Fruit fly (Drosophila melanogaster) whole organism, prepupa: ENCODE data around the gene mei-P26.
A peak's percentile ranks its signal among the peaks of the same experiment; 100 is the strongest.

ENCODE experiments used
- Blimp-1 ChIP-seq: fragments of 200-800 bp; sonication (Bioruptor generic); optimal IDR thresholded peaks from 3 replicates; lab custom pipeline; 2017; ENCODE audit warnings: missing biosample characterization, missing genetic modification characterization, mild to moderate bottlenecking, moderate library complexity, missing genetic modification reagents
- CG10631 ChIP-seq: fragments of 200-800 bp; sonication (Bioruptor generic); optimal IDR thresholded peaks from 2 replicates; lab custom pipeline; 2016; ENCODE audit warnings: missing biosample characterization, missing genetic modification characterization
- CG10669 ChIP-seq: fragments of 200-800 bp; sonication (Bioruptor generic); optimal IDR thresholded peaks from 3 replicates; lab custom pipeline; 2018; ENCODE audit warnings: missing biosample characterization, mild to moderate bottlenecking, missing genetic modification characterization, moderate library complexity
- CG11294 ChIP-seq: fragments of 200-800 bp; sonication (Bioruptor generic); IDR thresholded peaks from 2 replicates; pipeline ENCODE4 v1.3.6; 2022; ENCODE audit warnings: missing biosample characterization, missing genetic modification characterization
- CG11762 ChIP-seq: fragments of 200-800 bp; sonication (Bioruptor generic); optimal IDR thresholded peaks from 3 replicates; lab custom pipeline; 2016; ENCODE audit warnings: missing biosample characterization, missing genetic modification characterization; ENCODE audit not compliant: insufficient read depth
- CG11902 ChIP-seq: fragments of 200-800 bp; sonication (Bioruptor generic); optimal IDR thresholded peaks from 3 replicates; lab custom pipeline; 2016; ENCODE audit warnings: missing biosample characterization, missing genetic modification characterization
- CG15336 ChIP-seq: fragments of 200-800 bp; sonication (Bioruptor generic); IDR thresholded peaks from 2 replicates; pipeline ENCODE4 v1.3.6; 2022; ENCODE audit warnings: missing biosample characterization, missing genetic modification characterization
- CG1621 ChIP-seq: fragments of 200-800 bp; sonication (Bioruptor generic); optimal IDR thresholded peaks from 3 replicates; lab custom pipeline; 2018; ENCODE audit warnings: missing biosample characterization, mild to moderate bottlenecking, missing genetic modification characterization
- CG16779 ChIP-seq: fragments of 200-800 bp; sonication (Bioruptor generic); optimal IDR thresholded peaks from 3 replicates; lab custom pipeline; 2017; ENCODE audit warnings: missing biosample characterization, mild to moderate bottlenecking, missing genetic modification characterization
- CG3032 ChIP-seq: fragments of 200-800 bp; optimal IDR thresholded peaks from 2 replicates; lab custom pipeline; 2019; ENCODE audit warnings: missing biosample characterization, mild to moderate bottlenecking, missing genetic modification characterization, moderate library complexity
- CG31627 ChIP-seq: fragments of 200-800 bp; sonication (Bioruptor generic); optimal IDR thresholded peaks from 3 replicates; lab custom pipeline; 2016; ENCODE audit warnings: missing biosample characterization, missing genetic modification characterization
- CG32006 ChIP-seq: fragments of 200-800 bp; sonication (Bioruptor generic); optimal IDR thresholded peaks from 3 replicates; lab custom pipeline; 2017; ENCODE audit warnings: missing biosample characterization, mild to moderate bottlenecking, missing genetic modification characterization
- CG34406 ChIP-seq: fragments of 200-800 bp; sonication (Bioruptor generic); optimal IDR thresholded peaks from 3 replicates; lab custom pipeline; 2016; ENCODE audit warnings: missing biosample characterization, missing genetic modification characterization
- CG3919 ChIP-seq: fragments of 200-800 bp; sonication (Bioruptor generic); optimal IDR thresholded peaks from 3 replicates; lab custom pipeline; 2016; ENCODE audit warnings: missing biosample characterization, missing genetic modification characterization
- CG4318 ChIP-seq: fragments of 200-800 bp; sonication (Bioruptor generic); optimal IDR thresholded peaks from 3 replicates; lab custom pipeline; 2017; ENCODE audit warnings: missing biosample characterization, mild to moderate bottlenecking, missing genetic modification characterization
- CG6163 ChIP-seq: fragments of 200-800 bp; sonication (Bioruptor generic); IDR thresholded peaks from 3 replicates; pipeline ENCODE4 v1.3.6; 2022; ENCODE audit warnings: missing biosample characterization, missing genetic modification characterization
- CG6276 ChIP-seq: fragments of 200-800 bp; sonication (Bioruptor generic); optimal IDR thresholded peaks from 2 replicates; lab custom pipeline; 2017; ENCODE audit warnings: missing biosample characterization, mild to moderate bottlenecking, missing genetic modification characterization
- CG6792 ChIP-seq: fragments of 200-800 bp; sonication (Bioruptor generic); optimal IDR thresholded peaks from 3 replicates; lab custom pipeline; 2016; ENCODE audit warnings: missing biosample characterization, missing genetic modification characterization
- CG6808 ChIP-seq: fragments of 200-800 bp; sonication (Bioruptor generic); optimal IDR thresholded peaks from 3 replicates; lab custom pipeline; 2017; ENCODE audit warnings: missing biosample characterization, missing genetic modification characterization, mild to moderate bottlenecking, moderate library complexity, missing genetic modification reagents
- CG6854 ChIP-seq: fragments of 200-800 bp; sonication (Bioruptor generic); optimal IDR thresholded peaks from 2 replicates; lab custom pipeline; 2017; ENCODE audit warnings: missing biosample characterization, mild to moderate bottlenecking, missing genetic modification characterization
- CG8119 ChIP-seq: fragments of 200-800 bp; sonication (Bioruptor generic); IDR thresholded peaks from 3 replicates; pipeline ENCODE4 v1.3.6; 2022; ENCODE audit warnings: missing biosample characterization, missing genetic modification characterization
- CG8319 ChIP-seq: fragments of 200-800 bp; sonication (Bioruptor generic); optimal IDR thresholded peaks from 3 replicates; lab custom pipeline; 2016; ENCODE audit warnings: missing biosample characterization, missing genetic modification characterization
- CG8632 ChIP-seq: fragments of 200-800 bp; sonication (Bioruptor generic); optimal IDR thresholded peaks from 3 replicates; lab custom pipeline; 2016; ENCODE audit warnings: missing biosample characterization, missing genetic modification characterization
- Eip93F ChIP-seq: fragments of 200-800 bp; sonication (Bioruptor generic); optimal IDR thresholded peaks from 2 replicates; lab custom pipeline; 2016; ENCODE audit warnings: missing biosample characterization, mild to moderate bottlenecking, missing genetic modification characterization
- Ets21C ChIP-seq: fragments of 200-800 bp; sonication (Bioruptor generic); optimal IDR thresholded peaks from 3 replicates; lab custom pipeline; 2016; ENCODE audit warnings: missing biosample characterization, missing genetic modification characterization
- Ets96B ChIP-seq: fragments of 200-800 bp; optimal IDR thresholded peaks from 2 replicates; lab custom pipeline; 2019; ENCODE audit warnings: missing biosample characterization, mild to moderate bottlenecking, missing genetic modification characterization, moderate library complexity
- Hr38 ChIP-seq: sonication (Bioruptor generic); optimal IDR thresholded peaks from 2 replicates; lab custom pipeline; 2016; ENCODE audit warnings: missing biosample characterization, missing genetic modification characterization
- Hr39 ChIP-seq: fragments of 200-800 bp; sonication (Bioruptor generic); optimal IDR thresholded peaks from 2 replicates; lab custom pipeline; 2016; ENCODE audit warnings: missing biosample characterization, missing genetic modification characterization
- Hr4 ChIP-seq: fragments of 200-800 bp; sonication (Bioruptor generic); optimal IDR thresholded peaks from 3 replicates; lab custom pipeline; 2016; ENCODE audit warnings: missing biosample characterization, missing genetic modification characterization
- Met ChIP-seq: fragments of 200-800 bp; sonication (Bioruptor generic); optimal IDR thresholded peaks from 3 replicates; lab custom pipeline; 2016; ENCODE audit warnings: missing biosample characterization, missing genetic modification characterization
- OdsH ChIP-seq: fragments of 200-800 bp; sonication (Bioruptor generic); optimal IDR thresholded peaks from 3 replicates; lab custom pipeline; 2016; ENCODE audit warnings: missing biosample characterization, missing genetic modification characterization
- Smox ChIP-seq: fragments of 200-800 bp; sonication (Bioruptor generic); optimal IDR thresholded peaks from 3 replicates; lab custom pipeline; 2016; ENCODE audit warnings: missing biosample characterization, missing genetic modification characterization
- Sox102F ChIP-seq: fragments of 200-800 bp; sonication (Bioruptor generic); optimal IDR thresholded peaks from 2 replicates; lab custom pipeline; 2016; ENCODE audit warnings: missing biosample characterization, mild to moderate bottlenecking, missing genetic modification characterization
- Sox14 ChIP-seq: fragments of 200-800 bp; sonication (Bioruptor generic); optimal IDR thresholded peaks from 3 replicates; lab custom pipeline; 2016; ENCODE audit warnings: missing biosample characterization, missing genetic modification characterization
- Sox15 ChIP-seq: fragments of 200-800 bp; sonication (Bioruptor generic); optimal IDR thresholded peaks from 3 replicates; lab custom pipeline; 2016; ENCODE audit warnings: missing biosample characterization, missing genetic modification characterization
- acj6 ChIP-seq: fragments of 200-800 bp; sonication (Bioruptor generic); optimal IDR thresholded peaks from 3 replicates; lab custom pipeline; 2016; ENCODE audit warnings: missing biosample characterization, missing genetic modification characterization
- cyc ChIP-seq: fragments of 200-800 bp; sonication (Bioruptor generic); optimal IDR thresholded peaks from 3 replicates; lab custom pipeline; 2016; ENCODE audit warnings: missing biosample characterization, missing genetic modification characterization
- dac ChIP-seq: fragments of 200-800 bp; sonication (Bioruptor generic); optimal IDR thresholded peaks from 2 replicates; lab custom pipeline; 2017; ENCODE audit warnings: missing biosample characterization, mild to moderate bottlenecking, missing genetic modification characterization
- fkh ChIP-seq: fragments of 200-800 bp; sonication (Bioruptor generic); optimal IDR thresholded peaks from 3 replicates; lab custom pipeline; 2017; ENCODE audit warnings: missing biosample characterization, mild to moderate bottlenecking, missing genetic modification characterization, moderate library complexity
- lz ChIP-seq: fragments of 200-800 bp; sonication (Bioruptor generic); optimal IDR thresholded peaks from 3 replicates; lab custom pipeline; 2016; ENCODE audit warnings: missing biosample characterization, missing genetic modification characterization
- net ChIP-seq: fragments of 200-800 bp; sonication (Bioruptor generic); optimal IDR thresholded peaks from 3 replicates; lab custom pipeline; 2016; ENCODE audit warnings: missing biosample characterization, missing genetic modification characterization
- pdm3 ChIP-seq: fragments of 200-800 bp; sonication (Bioruptor generic); optimal IDR thresholded peaks from 3 replicates; lab custom pipeline; 2016; ENCODE audit warnings: missing biosample characterization, missing genetic modification characterization
- salr ChIP-seq, 2 experiments: fragments of 200-800 bp; sonication (Bioruptor generic); optimal IDR thresholded peaks; 3 replicates each; lab custom pipeline; 2016 to 2018; ENCODE audit warnings: missing biosample characterization in 2 of 2, missing genetic modification characterization in 2 of 2, mild to moderate bottlenecking in 1 of 2
- spab ChIP-seq: fragments of 200-800 bp; sonication (Bioruptor generic); optimal IDR thresholded peaks from 2 replicates; lab custom pipeline; 2017; ENCODE audit warnings: missing biosample characterization, mild to moderate bottlenecking, missing genetic modification characterization, missing genetic modification reagents
- ss ChIP-seq, 2 experiments: fragments of 200-800 bp; sonication (Bioruptor generic); optimal IDR thresholded peaks; 2 replicates in 1 of 2; 3 replicates in 1 of 2; lab custom pipeline; 2017 to 2018; ENCODE audit warnings: mild to moderate bottlenecking in 2 of 2, missing biosample characterization in 2 of 2, missing genetic modification characterization in 2 of 2, moderate library complexity in 1 of 2
- topi ChIP-seq: fragments of 200-800 bp; sonication (Bioruptor generic); optimal IDR thresholded peaks from 3 replicates; lab custom pipeline; 2016; ENCODE audit warnings: missing biosample characterization, missing genetic modification characterization
- vri ChIP-seq: fragments of 200-800 bp; sonication (Bioruptor generic); optimal IDR thresholded peaks from 3 replicates; lab custom pipeline; 2016; ENCODE audit warnings: missing biosample characterization, mild to moderate bottlenecking, missing genetic modification characterization

The mei-P26 gene

dm6 chrX:9117831-9118230, 45.2 kb upstream of the mei-P26 start:
- TF ChIP-seq dac (GFP tag; lab: Kevin White, UChicago) (no peak), vri (no peak), Smox (GFP tag; lab: Kevin White, UChicago) (no peak), Sox102F (no peak), lz (GFP tag; lab: Kevin White, UChicago) (no peak), net (GFP tag; lab: Kevin White, UChicago) (no peak), acj6 (no peak), Hr4 (GFP tag; lab: Kevin White, UChicago) (no peak), Hr38 (GFP tag; lab: Kevin White, UChicago) (no peak), CG10669 (GFP tag; lab: Kevin White, UChicago) (no peak), CG6276 (GFP tag; lab: Kevin White, UChicago) (no peak), CG11762 (GFP tag; lab: Kevin White, UChicago) (no peak), CG34406 (GFP tag; lab: Kevin White, UChicago) (no peak), CG10631 (no peak), CG11902 (GFP tag; lab: Kevin White, UChicago) (no peak), CG6808 (GFP tag; lab: Kevin White, UChicago) (no peak), CG6792 (GFP tag; lab: Kevin White, UChicago) (no peak), cyc (GFP tag; lab: Kevin White, UChicago) (no peak)
- TF ChIP-seq, all 60 proteins: peak for 0

dm6 chrX:9118961-9119633, 44.0 kb upstream of the mei-P26 start:
- no peak for TF ChIP-seq CG6854 (GFP tag; lab: Kevin White, UChicago)
- no peak for TF ChIP-seq vri
- TF ChIP-seq lz (GFP tag; lab: Kevin White, UChicago) = no peak
- peak; percentile 22 for TF ChIP-seq CG3919 (GFP tag; lab: Kevin White, UChicago)
- TF ChIP-seq CG11762 (GFP tag; lab: Kevin White, UChicago) = peak; percentile 10
- TF ChIP-seq fkh (GFP tag; lab: Kevin White, UChicago) = no peak
- TF ChIP-seq CG4318 (GFP tag; lab: Kevin White, UChicago) = no peak
- TF ChIP-seq Smox (GFP tag; lab: Kevin White, UChicago) = no peak
- TF ChIP-seq Blimp-1 = no peak
- TF ChIP-seq CG6792 (GFP tag; lab: Kevin White, UChicago) = no peak
- TF ChIP-seq CG32006 = no peak
- TF ChIP-seq ss (GFP tag; optimal IDR thresholded peaks at IDR 0.05; lab: Kevin White, UChicago) = peak in 1 of 2 experiments; percentile 6
- no peak for TF ChIP-seq Hr39
- peak; percentile 37 for TF ChIP-seq CG10669 (GFP tag; lab: Kevin White, UChicago)
- no peak for TF ChIP-seq CG31627 (GFP tag; lab: Kevin White, UChicago)
- no peak for TF ChIP-seq salr (GFP tag; optimal IDR thresholded peaks at IDR 0.05; lab: Kevin White, UChicago)
- no peak for TF ChIP-seq Hr38 (GFP tag; lab: Kevin White, UChicago)
- TF ChIP-seq CG6163 (GFP tag; lab: Robert Waterston, UW) = 0 out of 3 replicates have a peak, but pooled peaks have one; percentile 27
- TF ChIP-seq OdsH (GFP tag; lab: Kevin White, UChicago) = no peak
- TF ChIP-seq Ets21C (GFP tag; lab: Kevin White, UChicago) = no peak
- TF ChIP-seq CG8319 (GFP tag; lab: Kevin White, UChicago) = no peak
- TF ChIP-seq CG16779 (tag; lab: Kevin White, UChicago) = no peak
- TF ChIP-seq CG11294 = no peak
- TF ChIP-seq Hr4 (GFP tag; lab: Kevin White, UChicago) = peak; percentile 58
- peak; percentile 47 for TF ChIP-seq CG6276 (GFP tag; lab: Kevin White, UChicago)
- no peak for TF ChIP-seq Sox14 (GFP tag; lab: Kevin White, UChicago)
- no peak for TF ChIP-seq spab
- TF ChIP-seq CG3032 = no peak
- TF ChIP-seq dac (GFP tag; lab: Kevin White, UChicago) = no peak
- TF ChIP-seq CG8632 = no peak
- no peak for TF ChIP-seq pdm3
- peak; percentile 38 for TF ChIP-seq cyc (GFP tag; lab: Kevin White, UChicago)
- TF ChIP-seq net (GFP tag; lab: Kevin White, UChicago) = no peak
- no peak for TF ChIP-seq Sox15
- TF ChIP-seq topi = peak; percentile 34
- peak; percentile 37 for TF ChIP-seq Met (GFP tag; lab: Kevin White, UChicago)
- no peak for TF ChIP-seq CG15336 (GFP tag; lab: Robert Waterston, UW)
- no peak for TF ChIP-seq CG1621 (tag; lab: Kevin White, UChicago)
- no peak for TF ChIP-seq CG34406 (GFP tag; lab: Kevin White, UChicago)
- TF ChIP-seq CG8119 (GFP tag; lab: Robert Waterston, UW) = no peak
- no peak for TF ChIP-seq Eip93F
- peak; percentile 12 for TF ChIP-seq Ets96B
